Worm (Caenorhabditis elegans): ENCODE measurements around the gene col-78.

col-78 gene

ce11 chrII:9120329-9120728 is 32.0 kb upstream of the col-78 start:
- TF ChIP-seq ceh-19 (GFP tag; optimal IDR thresholded peaks at IDR 0.05): no peak
- TF ChIP-seq tbx-2 (tag; optimal IDR thresholded peaks at IDR 0.05): no peak
- TF ChIP-seq lin-11 (tag; optimal IDR thresholded peaks at IDR 0.05): no peak
- TF ChIP-seq elt-4 (tag; optimal IDR thresholded peaks at IDR 0.05): no peak
- TF ChIP-seq hlh-8 (tag; optimal IDR thresholded peaks at IDR 0.05): no peak
- TF ChIP-seq ets-4 (tag; optimal IDR thresholded peaks at IDR 0.05): no peak
- no peak for TF ChIP-seq ceh-6 (GFP tag; optimal IDR thresholded peaks at IDR 0.05)

- TF ChIP-seq pax-1 (tag; optimal IDR thresholded peaks at IDR 0.05): no peak
- no peak for TF ChIP-seq ttx-3 (tag; optimal IDR thresholded peaks at IDR 0.05)
- TF ChIP-seq ceh-34 (tag; optimal IDR thresholded peaks at IDR 0.05): no peak
- no peak for TF ChIP-seq elt-4 (tag; optimal IDR thresholded peaks at IDR 0.05)
- TF ChIP-seq ama-1 (optimal IDR thresholded peaks at IDR 0.05): no peak
- TF ChIP-seq syd-9 (tag; optimal IDR thresholded peaks at IDR 0.05): no peak
- TF ChIP-seq odd-2 (tag; optimal IDR thresholded peaks at IDR 0.05): no peak
- TF ChIP-seq nhr-232 (tag; optimal IDR thresholded peaks at IDR 0.05): no peak
These were observed 31.3 kb upstream of the col-78 start for ce11 chrII:9120813-9121554.

ce11 chrII:9124353-9124752 is 28.0 kb upstream of the col-78 start:
- TF ChIP-seq odd-2 (tag; optimal IDR thresholded peaks at IDR 0.05) (no peak), ceh-2 (tag; optimal IDR thresholded peaks at IDR 0.05) (no peak), nhr-11 (tag; optimal IDR thresholded peaks at IDR 0.05) (no peak), ceh-34 (tag; optimal IDR thresholded peaks at IDR 0.05) (no peak), elt-4 (tag; optimal IDR thresholded peaks at IDR 0.05) (no peak), ceh-45 (GFP tag; IDR thresholded peaks at IDR 0.05) (no peak), syd-9 (tag; optimal IDR thresholded peaks at IDR 0.05) (no peak), tbx-7 (tag; optimal IDR thresholded peaks at IDR 0.05) (no peak), pat-9 (tag; optimal IDR thresholded peaks at IDR 0.05) (no peak), ttx-3 (tag; optimal IDR thresholded peaks at IDR 0.05) (no peak), elt-2 (tag; optimal IDR thresholded peaks at IDR 0.05) (no peak), unc-3 (GFP tag; conservative IDR thresholded peaks at IDR 0.05) (no peak), unc-3 (tag; optimal IDR thresholded peaks at IDR 0.05) (no peak)

ce11 chrII:9125007-9125406 is 27.3 kb upstream of the col-78 start:
- no peak for TF ChIP-seq hlh-13 (GFP tag; optimal IDR thresholded peaks at IDR 0.05)
- TF ChIP-seq ref-2 (tag; optimal IDR thresholded peaks at IDR 0.05): no peak
- no peak for TF ChIP-seq unc-3 (GFP tag; conservative IDR thresholded peaks at IDR 0.05)
- TF ChIP-seq unc-3 (tag; optimal IDR thresholded peaks at IDR 0.05): no peak
- TF ChIP-seq ceh-45 (GFP tag; IDR thresholded peaks at IDR 0.05): no peak
- no peak for TF ChIP-seq tbx-7 (tag; optimal IDR thresholded peaks at IDR 0.05)
- no peak for TF ChIP-seq ceh-2 (tag; optimal IDR thresholded peaks at IDR 0.05)
- TF ChIP-seq pros-1 (tag; optimal IDR thresholded peaks at IDR 0.05): no peak
- no peak for TF ChIP-seq zip-5 (tag; optimal IDR thresholded peaks at IDR 0.05)
- TF ChIP-seq tbx-2 (tag; optimal IDR thresholded peaks at IDR 0.05): no peak

ce11 chrII:9126965-9127364 is 25.4 kb upstream of the col-78 start:
- TF ChIP-seq pag-3 (tag; optimal IDR thresholded peaks at IDR 0.05; ENCODE audit: borderline replicate concordance): no peak
- TF ChIP-seq pha-2 (tag; optimal IDR thresholded peaks at IDR 0.05): no peak
- no peak for TF ChIP-seq dmd-4 (tag; optimal IDR thresholded peaks at IDR 0.05; ENCODE audit: borderline replicate concordance)
- no peak for TF ChIP-seq pha-4 (tag; optimal IDR thresholded peaks at IDR 0.05)
- TF ChIP-seq sox-2 (GFP tag; IDR thresholded peaks at IDR 0.05): no peak
- no peak for TF ChIP-seq Y22D7AL.16 (tag; optimal IDR thresholded peaks at IDR 0.05)

ce11 chrII:9127379-9127778 is 25.0 kb upstream of the col-78 start:
- no peak for TF ChIP-seq ztf-16 (tag; optimal IDR thresholded peaks at IDR 0.05)
- TF ChIP-seq ceh-24 (tag; optimal IDR thresholded peaks at IDR 0.05): no peak
- no peak for TF ChIP-seq gmeb-2 (tag; optimal IDR thresholded peaks at IDR 0.05)
- TF ChIP-seq pqm-1 (tag; optimal IDR thresholded peaks at IDR 0.05): no peak
- TF ChIP-seq unc-86 (tag; optimal IDR thresholded peaks at IDR 0.05): no peak
- no peak for TF ChIP-seq hlh-6 (tag; optimal IDR thresholded peaks at IDR 0.05)
- TF ChIP-seq ceh-6 (GFP tag; optimal IDR thresholded peaks at IDR 0.05): no peak
- TF ChIP-seq ref-2 (tag; optimal IDR thresholded peaks at IDR 0.05): no peak
- no peak for TF ChIP-seq ceh-48 (tag; optimal IDR thresholded peaks at IDR 0.05)
- no peak for TF ChIP-seq ceh-9 (tag; optimal IDR thresholded peaks at IDR 0.05)
- no peak for TF ChIP-seq syd-9 (tag; optimal IDR thresholded peaks at IDR 0.05)
- no peak for TF ChIP-seq elt-4 (tag; optimal IDR thresholded peaks at IDR 0.05)
- no peak for TF ChIP-seq che-1 (tag; optimal IDR thresholded peaks at IDR 0.05)

Measured in whole organism, late embryonic.